Fruit fly (Drosophila melanogaster) whole organism, prepupa: ENCODE data around the gene CG43897.

ENCODE experiments used
- Blimp-1 ChIP-seq: fragments of 200-800 bp; sonication (Bioruptor generic); optimal IDR thresholded peaks from 3 replicates; lab custom pipeline; 2017; ENCODE audit warnings: missing biosample characterization, missing genetic modification characterization, mild to moderate bottlenecking, moderate library complexity, missing genetic modification reagents
- CG10631 ChIP-seq: fragments of 200-800 bp; sonication (Bioruptor generic); optimal IDR thresholded peaks from 2 replicates; lab custom pipeline; 2016; ENCODE audit warnings: missing biosample characterization, missing genetic modification characterization
- CG10669 ChIP-seq: fragments of 200-800 bp; sonication (Bioruptor generic); optimal IDR thresholded peaks from 3 replicates; lab custom pipeline; 2018; ENCODE audit warnings: missing biosample characterization, mild to moderate bottlenecking, missing genetic modification characterization, moderate library complexity
- CG11294 ChIP-seq: fragments of 200-800 bp; sonication (Bioruptor generic); IDR thresholded peaks from 2 replicates; pipeline ENCODE4 v1.3.6; 2022; ENCODE audit warnings: missing biosample characterization, missing genetic modification characterization
- CG11762 ChIP-seq: fragments of 200-800 bp; sonication (Bioruptor generic); optimal IDR thresholded peaks from 3 replicates; lab custom pipeline; 2016; ENCODE audit warnings: missing biosample characterization, missing genetic modification characterization; ENCODE audit not compliant: insufficient read depth
- CG15336 ChIP-seq: fragments of 200-800 bp; sonication (Bioruptor generic); IDR thresholded peaks from 2 replicates; pipeline ENCODE4 v1.3.6; 2022; ENCODE audit warnings: missing biosample characterization, missing genetic modification characterization
- CG1621 ChIP-seq: fragments of 200-800 bp; sonication (Bioruptor generic); optimal IDR thresholded peaks from 3 replicates; lab custom pipeline; 2018; ENCODE audit warnings: missing biosample characterization, mild to moderate bottlenecking, missing genetic modification characterization
- CG16779 ChIP-seq: fragments of 200-800 bp; sonication (Bioruptor generic); optimal IDR thresholded peaks from 3 replicates; lab custom pipeline; 2017; ENCODE audit warnings: missing biosample characterization, mild to moderate bottlenecking, missing genetic modification characterization
- CG3032 ChIP-seq: fragments of 200-800 bp; optimal IDR thresholded peaks from 2 replicates; lab custom pipeline; 2019; ENCODE audit warnings: missing biosample characterization, mild to moderate bottlenecking, missing genetic modification characterization, moderate library complexity
- CG31627 ChIP-seq: fragments of 200-800 bp; sonication (Bioruptor generic); optimal IDR thresholded peaks from 3 replicates; lab custom pipeline; 2016; ENCODE audit warnings: missing biosample characterization, missing genetic modification characterization
- CG34406 ChIP-seq: fragments of 200-800 bp; sonication (Bioruptor generic); optimal IDR thresholded peaks from 3 replicates; lab custom pipeline; 2016; ENCODE audit warnings: missing biosample characterization, missing genetic modification characterization
- CG3919 ChIP-seq: fragments of 200-800 bp; sonication (Bioruptor generic); optimal IDR thresholded peaks from 3 replicates; lab custom pipeline; 2016; ENCODE audit warnings: missing biosample characterization, missing genetic modification characterization
- CG4318 ChIP-seq: fragments of 200-800 bp; sonication (Bioruptor generic); optimal IDR thresholded peaks from 3 replicates; lab custom pipeline; 2017; ENCODE audit warnings: missing biosample characterization, mild to moderate bottlenecking, missing genetic modification characterization
- CG6163 ChIP-seq: fragments of 200-800 bp; sonication (Bioruptor generic); IDR thresholded peaks from 3 replicates; pipeline ENCODE4 v1.3.6; 2022; ENCODE audit warnings: missing biosample characterization, missing genetic modification characterization
- CG6276 ChIP-seq: fragments of 200-800 bp; sonication (Bioruptor generic); optimal IDR thresholded peaks from 2 replicates; lab custom pipeline; 2017; ENCODE audit warnings: missing biosample characterization, mild to moderate bottlenecking, missing genetic modification characterization
- CG6792 ChIP-seq: fragments of 200-800 bp; sonication (Bioruptor generic); optimal IDR thresholded peaks from 3 replicates; lab custom pipeline; 2016; ENCODE audit warnings: missing biosample characterization, missing genetic modification characterization
- CG7368 ChIP-seq: fragments of 200-800 bp; sonication (Bioruptor generic); optimal IDR thresholded peaks from 3 replicates; lab custom pipeline; 2016; ENCODE audit warnings: missing biosample characterization, missing genetic modification characterization
- CG8119 ChIP-seq: fragments of 200-800 bp; sonication (Bioruptor generic); IDR thresholded peaks from 3 replicates; pipeline ENCODE4 v1.3.6; 2022; ENCODE audit warnings: missing biosample characterization, missing genetic modification characterization
- CG8319 ChIP-seq: fragments of 200-800 bp; sonication (Bioruptor generic); optimal IDR thresholded peaks from 3 replicates; lab custom pipeline; 2016; ENCODE audit warnings: missing biosample characterization, missing genetic modification characterization
- CG9139 ChIP-seq: fragments of 200-800 bp; sonication (Bioruptor generic); optimal IDR thresholded peaks from 3 replicates; lab custom pipeline; 2017; ENCODE audit warnings: missing biosample characterization, mild to moderate bottlenecking, missing genetic modification characterization
- Eip75B ChIP-seq: fragments of 200-800 bp; sonication (Bioruptor generic); optimal IDR thresholded peaks from 3 replicates; lab custom pipeline; 2016; ENCODE audit warnings: missing biosample characterization, missing genetic modification characterization
- Eip78C ChIP-seq: fragments of 200-800 bp; sonication (Bioruptor generic); peaks from one replicate; lab custom pipeline; 2016; ENCODE audit warnings: missing biosample characterization, missing genetic modification characterization
- Ets21C ChIP-seq: fragments of 200-800 bp; sonication (Bioruptor generic); optimal IDR thresholded peaks from 3 replicates; lab custom pipeline; 2016; ENCODE audit warnings: missing biosample characterization, missing genetic modification characterization
- Gug ChIP-seq: fragments of 200-800 bp; sonication (Bioruptor generic); IDR thresholded peaks from 2 replicates; pipeline ENCODE4 v1.3.6; 2022; ENCODE audit warnings: missing biosample characterization, missing genetic modification characterization
- Hr38 ChIP-seq: sonication (Bioruptor generic); optimal IDR thresholded peaks from 2 replicates; lab custom pipeline; 2016; ENCODE audit warnings: missing biosample characterization, missing genetic modification characterization
- Hr39 ChIP-seq: fragments of 200-800 bp; sonication (Bioruptor generic); optimal IDR thresholded peaks from 2 replicates; lab custom pipeline; 2016; ENCODE audit warnings: missing biosample characterization, missing genetic modification characterization
- Hr4 ChIP-seq: fragments of 200-800 bp; sonication (Bioruptor generic); optimal IDR thresholded peaks from 3 replicates; lab custom pipeline; 2016; ENCODE audit warnings: missing biosample characterization, missing genetic modification characterization
- Lpt ChIP-seq: fragments of 200-800 bp; sonication (Bioruptor generic); optimal IDR thresholded peaks from 3 replicates; lab custom pipeline; 2016; ENCODE audit warnings: missing biosample characterization, missing genetic modification characterization
- OdsH ChIP-seq: fragments of 200-800 bp; sonication (Bioruptor generic); optimal IDR thresholded peaks from 3 replicates; lab custom pipeline; 2016; ENCODE audit warnings: missing biosample characterization, missing genetic modification characterization
- Sox102F ChIP-seq: fragments of 200-800 bp; sonication (Bioruptor generic); optimal IDR thresholded peaks from 2 replicates; lab custom pipeline; 2016; ENCODE audit warnings: missing biosample characterization, mild to moderate bottlenecking, missing genetic modification characterization
- achi ChIP-seq: fragments of 200-800 bp; sonication (Bioruptor generic); optimal IDR thresholded peaks from 3 replicates; lab custom pipeline; 2016; ENCODE audit warnings: missing biosample characterization, missing genetic modification characterization
- cyc ChIP-seq: fragments of 200-800 bp; sonication (Bioruptor generic); optimal IDR thresholded peaks from 3 replicates; lab custom pipeline; 2016; ENCODE audit warnings: missing biosample characterization, missing genetic modification characterization
- dac ChIP-seq: fragments of 200-800 bp; sonication (Bioruptor generic); optimal IDR thresholded peaks from 2 replicates; lab custom pipeline; 2017; ENCODE audit warnings: missing biosample characterization, mild to moderate bottlenecking, missing genetic modification characterization
- eg ChIP-seq: fragments of 200-800 bp; sonication (Bioruptor generic); IDR thresholded peaks from 3 replicates; pipeline ENCODE4 v1.3.6; 2022; ENCODE audit warnings: missing biosample characterization, missing genetic modification characterization
- esn ChIP-seq: fragments of 200-800 bp; sonication (Bioruptor generic); optimal IDR thresholded peaks from 2 replicates; lab custom pipeline; 2016; ENCODE audit warnings: missing biosample characterization, mild to moderate bottlenecking, missing genetic modification characterization, moderate library complexity
- fd59A ChIP-seq: fragments of 200-800 bp; sonication (Bioruptor generic); optimal IDR thresholded peaks from 2 replicates; lab custom pipeline; 2017; ENCODE audit warnings: missing biosample characterization, mild to moderate bottlenecking, missing genetic modification characterization, missing genetic modification reagents
- fd85E ChIP-seq: fragments of 200-800 bp; sonication (Bioruptor generic); optimal IDR thresholded peaks from 3 replicates; lab custom pipeline; 2016; ENCODE audit warnings: missing biosample characterization, missing genetic modification characterization
- fkh ChIP-seq: fragments of 200-800 bp; sonication (Bioruptor generic); optimal IDR thresholded peaks from 3 replicates; lab custom pipeline; 2017; ENCODE audit warnings: missing biosample characterization, mild to moderate bottlenecking, missing genetic modification characterization, moderate library complexity
- lz ChIP-seq: fragments of 200-800 bp; sonication (Bioruptor generic); optimal IDR thresholded peaks from 3 replicates; lab custom pipeline; 2016; ENCODE audit warnings: missing biosample characterization, missing genetic modification characterization
- pdm3 ChIP-seq: fragments of 200-800 bp; sonication (Bioruptor generic); optimal IDR thresholded peaks from 3 replicates; lab custom pipeline; 2016; ENCODE audit warnings: missing biosample characterization, missing genetic modification characterization
- salr ChIP-seq, 2 experiments: fragments of 200-800 bp; sonication (Bioruptor generic); optimal IDR thresholded peaks; 3 replicates each; lab custom pipeline; 2016 to 2018; ENCODE audit warnings: missing biosample characterization in 2 of 2, missing genetic modification characterization in 2 of 2, mild to moderate bottlenecking in 1 of 2
- svp ChIP-seq: fragments of 200-800 bp; sonication (Bioruptor generic); peaks from one replicate; lab custom pipeline; 2016; ENCODE audit warnings: missing biosample characterization, missing genetic modification characterization
- topi ChIP-seq: fragments of 200-800 bp; sonication (Bioruptor generic); optimal IDR thresholded peaks from 3 replicates; lab custom pipeline; 2016; ENCODE audit warnings: missing biosample characterization, missing genetic modification characterization
- vri ChIP-seq: fragments of 200-800 bp; sonication (Bioruptor generic); optimal IDR thresholded peaks from 3 replicates; lab custom pipeline; 2016; ENCODE audit warnings: missing biosample characterization, mild to moderate bottlenecking, missing genetic modification characterization

The CG43897 gene

dm6 chr3L:9846577-9847342 is 33.1 kb downstream of the CG43897 start (continued):
- TF ChIP-seq vri (GFP tag; lab: Kevin White, UChicago) (no peak), salr (GFP tag; optimal IDR thresholded peaks at IDR 0.05; lab: Kevin White, UChicago) (no peak), CG11294 (GFP tag; lab: Robert Waterston, UW) (no peak), CG8319 (GFP tag; lab: Kevin White, UChicago) (no peak), CG8119 (GFP tag; lab: Robert Waterston, UW) (peak; percentile 25; the same call in 1 of the 3 replicates), CG7368 (GFP tag; lab: Kevin White, UChicago) (no peak), CG34406 (GFP tag; lab: Kevin White, UChicago) (no peak), CG3032 (tag; lab: Kevin White, UChicago) (peak; percentile 22), Hr4 (GFP tag; lab: Kevin White, UChicago) (no peak), fd85E (GFP tag; lab: Kevin White, UChicago) (no peak), Eip78C (GFP tag; lab: Kevin White, UChicago) (peak; percentile 17), CG31627 (no peak), CG6792 (GFP tag; lab: Kevin White, UChicago) (no peak), Ets21C (GFP tag; lab: Kevin White, UChicago) (no peak), CG10669 (GFP tag; lab: Kevin White, UChicago) (no peak), eg (0 out of 3 replicates have a peak, but pooled peaks have one; percentile 34), Hr38 (GFP tag; lab: Kevin White, UChicago) (no peak)

- TF ChIP-seq CG15336 (GFP tag; lab: Robert Waterston, UW) (0 out of 2 replicates have a peak, but pooled peaks have one; percentile 12), Blimp-1 (peak; percentile 12), topi (GFP tag; lab: Kevin White, UChicago) (peak; percentile 41), CG6792 (GFP tag; lab: Kevin White, UChicago) (no peak), Ets21C (GFP tag; lab: Kevin White, UChicago) (peak; percentile 22), fkh (no peak), CG4318 (GFP tag; lab: Kevin White, UChicago) (no peak), CG8119 (GFP tag; lab: Robert Waterston, UW) (no peak), svp (peak; percentile 47), eg (0 out of 3 replicates have a peak, but pooled peaks have one; percentile 30), vri (GFP tag; lab: Kevin White, UChicago) (peak; percentile 86), OdsH (GFP tag; lab: Kevin White, UChicago) (peak; percentile 2), dac (no peak), Sox102F (no peak), CG31627 (peak; percentile 48), lz (GFP tag; lab: Kevin White, UChicago) (peak; percentile 48), esn (peak; percentile 58), CG3919 (peak; percentile 4), cyc (peak; percentile 62), Gug (no peak), Eip78C (GFP tag; lab: Kevin White, UChicago) (peak; percentile 69), CG34406 (GFP tag; lab: Kevin White, UChicago) (no peak), CG6163 (GFP tag; lab: Robert Waterston, UW) (no peak), Hr4 (GFP tag; lab: Kevin White, UChicago) (peak; percentile 35), CG16779 (tag; lab: Kevin White, UChicago) (no peak), Hr38 (GFP tag; lab: Kevin White, UChicago) (no peak), Hr39 (peak; percentile 66)
Measured at dm6 chr3L:9847420-9847977, 33.9 kb downstream of the CG43897 start.

DNA sequence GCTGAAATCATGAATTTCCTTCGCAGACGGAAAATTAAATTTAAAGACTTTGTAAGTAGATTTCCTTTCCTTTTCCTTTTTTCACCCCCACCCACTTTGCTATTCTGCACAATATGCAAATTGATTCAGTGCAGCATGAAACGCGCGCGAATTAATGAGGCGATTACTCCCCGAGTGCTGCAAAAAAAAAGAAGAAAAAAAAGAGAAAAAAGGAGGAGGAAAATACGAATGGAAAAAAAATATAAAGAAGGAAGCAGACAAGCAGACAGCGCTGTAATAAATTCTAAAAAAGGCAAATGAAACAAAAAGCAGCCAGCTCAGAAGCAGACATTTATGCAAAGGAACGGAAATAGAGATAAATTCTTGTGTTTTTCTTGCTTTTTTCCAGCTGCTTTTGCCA is 35.1 kb downstream of the CG43897 start:
- TF ChIP-seq Eip75B (GFP tag; lab: Kevin White, UChicago): peak; percentile 65
- peak; percentile 38 for TF ChIP-seq CG7368 (GFP tag; lab: Kevin White, UChicago)
- peak; percentile 69 for TF ChIP-seq CG15336 (GFP tag; lab: Robert Waterston, UW)
- TF ChIP-seq eg: peak; percentile 85
- TF ChIP-seq topi (GFP tag; lab: Kevin White, UChicago): no peak
- peak; percentile 83 for TF ChIP-seq CG10669 (GFP tag; lab: Kevin White, UChicago)
- peak; percentile 56 for TF ChIP-seq pdm3
- no peak for TF ChIP-seq CG31627
- TF ChIP-seq CG1621: peak; percentile 64
- TF ChIP-seq Ets21C (GFP tag; lab: Kevin White, UChicago): no peak
- TF ChIP-seq CG10631 (GFP tag; lab: Kevin White, UChicago): peak; percentile 7
- peak; percentile 45 for TF ChIP-seq achi (GFP tag; lab: Kevin White, UChicago)
- peak; percentile 91 for TF ChIP-seq CG6163 (GFP tag; lab: Robert Waterston, UW)
- TF ChIP-seq CG9139 (GFP tag; lab: Kevin White, UChicago): peak; percentile 91
- TF ChIP-seq CG3032 (tag; lab: Kevin White, UChicago): peak; percentile 73
- TF ChIP-seq Gug: no peak
- TF ChIP-seq Eip78C (GFP tag; lab: Kevin White, UChicago): no peak
- TF ChIP-seq fd59A (GFP tag; lab: Kevin White, UChicago): peak; percentile 41
- peak; percentile 43 for TF ChIP-seq CG11762 (GFP tag; lab: Kevin White, UChicago)
- TF ChIP-seq Sox102F: no peak
- peak; percentile 84 for TF ChIP-seq Lpt (GFP tag; lab: Kevin White, UChicago)
- TF ChIP-seq CG6276 (GFP tag; lab: Kevin White, UChicago): peak; percentile 85
- peak; percentile 8 for TF ChIP-seq dac
- no peak for TF ChIP-seq CG6792 (GFP tag; lab: Kevin White, UChicago)
